Fruit fly (Drosophila melanogaster) whole organism, adult: ENCODE data around the gene Nepl19.

ENCODE experiments used
- CG11617 ChIP-seq: fragments of 200-800 bp; sonication (Bioruptor generic); optimal IDR thresholded peaks from 2 replicates; lab custom pipeline; 2017; ENCODE audit warnings: mild to moderate bottlenecking, missing biosample characterization, missing genetic modification reagents, missing genetic modification characterization
- CG1620 ChIP-seq: fragments of 200-800 bp; sonication (Bioruptor generic); optimal IDR thresholded peaks from 2 replicates; lab custom pipeline; 2016; ENCODE audit warnings: missing biosample characterization, missing genetic modification characterization
- CG5204 ChIP-seq: fragments of 200-800 bp; sonication (Bioruptor generic); optimal IDR thresholded peaks from 2 replicates; lab custom pipeline; 2016; ENCODE audit warnings: missing biosample characterization, missing genetic modification characterization
- CG7101 ChIP-seq: fragments of 200-800 bp; sonication (Bioruptor generic); optimal IDR thresholded peaks from 2 replicates; lab custom pipeline; 2018; ENCODE audit warnings: missing biosample characterization, mild to moderate bottlenecking, missing genetic modification characterization, moderate library complexity
- Clk ChIP-seq: fragments of 200-800 bp; sonication (Bioruptor generic); optimal IDR thresholded peaks from 2 replicates; lab custom pipeline; 2017; ENCODE audit warnings: missing biosample characterization, missing genetic modification characterization
- Crg-1 ChIP-seq: fragments of 200-800 bp; sonication (Bioruptor generic); optimal IDR thresholded peaks from 2 replicates; lab custom pipeline; 2016; ENCODE audit warnings: missing biosample characterization, missing genetic modification characterization
- Hr96 ChIP-seq: fragments of 200-800 bp; sonication (Bioruptor generic); optimal IDR thresholded peaks from 2 replicates; lab custom pipeline; 2016; ENCODE audit warnings: missing biosample characterization, missing genetic modification characterization
- Mnt ChIP-seq: fragments of 200-800 bp; sonication (Bioruptor generic); optimal IDR thresholded peaks from 2 replicates; lab custom pipeline; 2016; ENCODE audit warnings: missing biosample characterization, mild to moderate bottlenecking, missing genetic modification characterization
- cnc ChIP-seq, 2 experiments: fragments of >200 bp; optimal IDR thresholded peaks; 2 replicates each; lab custom pipeline; 2017
- kay ChIP-seq: fragments of 200-800 bp; sonication (Bioruptor generic); peaks from one replicate; lab custom pipeline; 2016; ENCODE audit warnings: missing biosample characterization, missing genetic modification characterization, borderline replicate concordance
- ovo ChIP-seq: fragments of 200-800 bp; sonication (Bioruptor generic); optimal IDR thresholded peaks from 2 replicates; lab custom pipeline; 2016; ENCODE audit warnings: missing biosample characterization, missing genetic modification characterization
- pad ChIP-seq: fragments of 200-800 bp; sonication (Bioruptor generic); optimal IDR thresholded peaks from 3 replicates; lab custom pipeline; 2017; ENCODE audit warnings: missing biosample characterization, missing genetic modification characterization, mild to moderate bottlenecking, moderate library complexity, missing genetic modification reagents
- tj ChIP-seq: fragments of 200-800 bp; sonication (Bioruptor generic); optimal IDR thresholded peaks from 3 replicates; lab custom pipeline; 2017; ENCODE audit warnings: missing biosample characterization, mild to moderate bottlenecking, missing genetic modification characterization, moderate library complexity
- toe ChIP-seq: fragments of 200-800 bp; sonication (Bioruptor generic); optimal IDR thresholded peaks from 2 replicates; lab custom pipeline; 2016; ENCODE audit warnings: missing biosample characterization, missing genetic modification characterization

- no peak for TF ChIP-seq Clk (GFP tag; lab: Kevin White, UChicago)
- no peak for TF ChIP-seq Crg-1 (GFP tag; lab: Kevin White, UChicago)
- TF ChIP-seq ovo (GFP tag; lab: Kevin White, UChicago): no peak
- no peak for TF ChIP-seq tj (GFP tag; lab: Kevin White, UChicago)
- no peak for TF ChIP-seq kay (GFP tag; lab: Kevin White, UChicago)
- TF ChIP-seq CG5204 (GFP tag; lab: Kevin White, UChicago): no peak
- TF ChIP-seq Mnt (GFP tag; lab: Kevin White, UChicago): no peak
- no peak for TF ChIP-seq Hr96 (GFP tag; lab: Kevin White, UChicago)
- TF ChIP-seq pad (GFP tag; lab: Kevin White, UChicago): no peak
- no peak for TF ChIP-seq toe
- no peak for TF ChIP-seq CG7101 (tag; lab: Kevin White, UChicago)
- TF ChIP-seq cnc (optimal IDR thresholded peaks at IDR 0.05; lab: Kevin White, UChicago): no peak
- no peak for TF ChIP-seq CG11617
- TF ChIP-seq CG1620 (GFP tag; lab: Kevin White, UChicago): no peak
Measured at dm6 chr3R:28883434-28883833, 3.5 kb upstream of the Nepl19 start, which contains the start of gene Nepl21.
